Worm (Caenorhabditis elegans): Measurements from ENCODE around the gene K03H1.9.

K03H1.9 gene

ce11 chrIII:9905307-9905706 lies 36.0 kb downstream of the K03H1.9 start (continued):
- no peak for TF ChIP-seq madf-9 (GFP tag; conservative IDR thresholded peaks at IDR 0.05)
- TF ChIP-seq tag-97 (GFP tag; IDR thresholded peaks at IDR 0.05) = no peak
- no peak for TF ChIP-seq nhr-102 (tag; optimal IDR thresholded peaks at IDR 0.05)
- peak; percentile 19 for TF ChIP-seq hlh-11 (tag; optimal IDR thresholded peaks at IDR 0.05)
- no peak for TF ChIP-seq mxl-2 (GFP tag; conservative IDR thresholded peaks at IDR 0.05)
- TF ChIP-seq mep-1 (tag; optimal IDR thresholded peaks at IDR 0.05) = peak; percentile 45
- no peak for TF ChIP-seq cey-2 (tag; optimal IDR thresholded peaks at IDR 0.05; ENCODE audit: borderline replicate concordance, insufficient read depth)
- TF ChIP-seq egl-27 (tag; optimal IDR thresholded peaks at IDR 0.05) = no peak
- TF ChIP-seq php-3 (GFP tag; IDR thresholded peaks at IDR 0.05) = no peak
- TF ChIP-seq fkh-10 (GFP tag; optimal IDR thresholded peaks at IDR 0.05) = peak; percentile 83
- TF ChIP-seq zfp-3 (GFP tag; conservative IDR thresholded peaks at IDR 0.05) = no peak
- TF ChIP-seq Y105C5A.15 (GFP tag; IDR thresholded peaks at IDR 0.05) = no peak
- no peak for TF ChIP-seq nhr-48 (tag; optimal IDR thresholded peaks at IDR 0.05)
- no peak for TF ChIP-seq ceh-44 (GFP tag; IDR thresholded peaks at IDR 0.05)
- 0 out of 2 replicates have a peak, but pooled peaks have one; percentile 17 for TF ChIP-seq set-16 (GFP tag; IDR thresholded peaks at IDR 0.05)
- TF ChIP-seq ceh-28 (tag; optimal IDR thresholded peaks at IDR 0.05) = no peak
- no peak for TF ChIP-seq D1046.2 (GFP tag; IDR thresholded peaks at IDR 0.05)
- peak in 1 of 2 experiments; percentile 36 for TF ChIP-seq mdl-1 (tag; optimal IDR thresholded peaks at IDR 0.05)
- peak; percentile 80 for TF ChIP-seq hlh-30 (tag; optimal IDR thresholded peaks at IDR 0.05; ENCODE audit: insufficient read depth)
- TF ChIP-seq ztf-11 (tag; optimal IDR thresholded peaks at IDR 0.05) = no peak
- no peak for TF ChIP-seq gei-8 (GFP tag; optimal IDR thresholded peaks at IDR 0.05)
- TF ChIP-seq hif-1 (tag; optimal IDR thresholded peaks at IDR 0.05) = peak in 1 of 2 experiments; percentile 11
- TF ChIP-seq aha-1 (tag) = peak; percentile 90
- TF ChIP-seq lir-3 (tag; optimal IDR thresholded peaks at IDR 0.05) = no peak
- TF ChIP-seq saeg-2 (GFP tag; IDR thresholded peaks at IDR 0.05) = no peak
- no peak for TF ChIP-seq fos-1 (tag; optimal IDR thresholded peaks at IDR 0.05)
- no peak for TF ChIP-seq ceh-32 (tag; optimal IDR thresholded peaks at IDR 0.05; ENCODE audit: poor library complexity)
- no peak for TF ChIP-seq duxl-1 (tag; optimal IDR thresholded peaks at IDR 0.05; ENCODE audit: poor library complexity)
- no peak for TF ChIP-seq dmd-9 (GFP tag; IDR thresholded peaks at IDR 0.05)
- TF ChIP-seq Y48G9A.11 (GFP tag; IDR thresholded peaks at IDR 0.05) = no peak
- no peak for TF ChIP-seq ZK337.2 (GFP tag; IDR thresholded peaks at IDR 0.05)
- TF ChIP-seq lin-13 (GFP tag; optimal IDR thresholded peaks at IDR 0.05) = no peak
- no peak for TF ChIP-seq nhr-25 (tag; optimal IDR thresholded peaks at IDR 0.05; ENCODE audit: borderline replicate concordance, insufficient read depth)
- no peak for TF ChIP-seq nhr-6 (tag; optimal IDR thresholded peaks at IDR 0.05)
- TF ChIP-seq F26F4.8 (GFP tag; conservative IDR thresholded peaks at IDR 0.05) = no peak
- no peak for TF ChIP-seq lin-1 (GFP tag; IDR thresholded peaks at IDR 0.05)
- TF ChIP-seq zip-2 (tag; optimal IDR thresholded peaks at IDR 0.05) = no peak
- no peak for TF ChIP-seq attf-4 (tag; optimal IDR thresholded peaks at IDR 0.05)
- TF ChIP-seq nhr-111 (GFP tag; optimal IDR thresholded peaks at IDR 0.05) = no peak
- TF ChIP-seq ceh-82 (tag; optimal IDR thresholded peaks at IDR 0.05) = no peak
- TF ChIP-seq mxl-3 (GFP tag; optimal IDR thresholded peaks at IDR 0.05) = no peak
- no peak for TF ChIP-seq lin-15B (tag; optimal IDR thresholded peaks at IDR 0.05)
- no peak for TF ChIP-seq nhr-10 (tag; optimal IDR thresholded peaks at IDR 0.05)
- no peak for TF ChIP-seq spr-3 (GFP tag; optimal IDR thresholded peaks at IDR 0.05)
- no peak for TF ChIP-seq mes-2 (tag; optimal IDR thresholded peaks at IDR 0.05; ENCODE audit: poor library complexity, severe bottlenecking)
- TF ChIP-seq jun-1 (tag; optimal IDR thresholded peaks at IDR 0.05) = no peak
- TF ChIP-seq rbr-2 (tag; optimal IDR thresholded peaks at IDR 0.05) = peak; percentile 47
- no peak for TF ChIP-seq madf-5 (GFP tag; IDR thresholded peaks at IDR 0.05)
- TF ChIP-seq dpl-1 (GFP tag; optimal IDR thresholded peaks at IDR 0.05) = no peak
- no peak for TF ChIP-seq R02D3.7 (tag; optimal IDR thresholded peaks at IDR 0.05)
- TF ChIP-seq daf-16 (GFP tag; optimal IDR thresholded peaks at IDR 0.05) = no peak
- TF ChIP-seq daf-16 (tag; optimal IDR thresholded peaks at IDR 0.05) = no peak

Data from whole organism, L4 larva.